Fruit fly (Drosophila melanogaster) whole organism, embryonic: ENCODE measurements around the gene jv.

Experiments used
- B-H1 ChIP-seq: fragments of 200-800 bp; sonication (Bioruptor generic); IDR thresholded peaks from 3 replicates; pipeline ENCODE4 v1.3.6; 2022; ENCODE audit warnings: missing biosample characterization, missing genetic modification characterization
- CG10431 ChIP-seq: fragments of 200-800 bp; sonication (Bioruptor generic); optimal IDR thresholded peaks from 3 replicates; lab custom pipeline; 2018; ENCODE audit warnings: missing biosample characterization, mild to moderate bottlenecking, missing genetic modification characterization
- CG11398 ChIP-seq: fragments of 200-800 bp; sonication (Bioruptor generic); optimal IDR thresholded peaks from 2 replicates; lab custom pipeline; 2016; ENCODE audit warnings: missing biosample characterization, missing genetic modification characterization
- CG11696 ChIP-seq: fragments of 200-800 bp; sonication (Bioruptor generic); IDR thresholded peaks from 2 replicates; pipeline ENCODE4 v1.3.6; 2022; ENCODE audit warnings: missing biosample characterization, missing genetic modification characterization
- CG12236 ChIP-seq: fragments of 200-800 bp; sonication (Bioruptor generic); optimal IDR thresholded peaks from 2 replicates; lab custom pipeline; 2016; ENCODE audit warnings: missing biosample characterization, missing genetic modification characterization
- CG12659 ChIP-seq: fragments of 200-800 bp; sonication (Bioruptor generic); optimal IDR thresholded peaks from 3 replicates; lab custom pipeline; 2017; ENCODE audit warnings: mild to moderate bottlenecking, missing biosample characterization, missing genetic modification reagents, missing genetic modification characterization
- CG17186 ChIP-seq: fragments of 200-800 bp; sonication (Bioruptor generic); optimal IDR thresholded peaks from 3 replicates; lab custom pipeline; 2017; ENCODE audit warnings: missing biosample characterization, missing genetic modification reagents, missing genetic modification characterization
- CG17385 ChIP-seq: fragments of 200-800 bp; sonication (Bioruptor generic); optimal IDR thresholded peaks from 3 replicates; lab custom pipeline; 2018; ENCODE audit warnings: missing biosample characterization, mild to moderate bottlenecking, missing genetic modification characterization
- CG2129 ChIP-seq: fragments of 200-800 bp; sonication (Bioruptor generic); IDR thresholded peaks from 2 replicates; pipeline ENCODE4 v1.3.6; 2022; ENCODE audit warnings: missing biosample characterization, missing genetic modification characterization; ENCODE audit not compliant: partially characterized antibody
- CG3065 ChIP-seq: fragments of 200-800 bp; sonication (Bioruptor generic); optimal IDR thresholded peaks from 2 replicates; lab custom pipeline; 2016; ENCODE audit warnings: missing biosample characterization, missing genetic modification characterization
- CG4730 ChIP-seq: fragments of 200-800 bp; sonication (Bioruptor generic); IDR thresholded peaks from 2 replicates; pipeline ENCODE4 v1.3.6; 2022; ENCODE audit warnings: missing biosample characterization, missing genetic modification characterization
- CG6254 ChIP-seq: fragments of 200-800 bp; sonication (Bioruptor generic); optimal IDR thresholded peaks from 3 replicates; lab custom pipeline; 2017; ENCODE audit warnings: mild to moderate bottlenecking, missing biosample characterization, missing genetic modification reagents, missing genetic modification characterization
- CG6272 ChIP-seq: fragments of 200-800 bp; sonication (Bioruptor generic); IDR thresholded peaks from 2 replicates; pipeline ENCODE4 v1.3.6; 2022; ENCODE audit warnings: missing biosample characterization, missing genetic modification characterization
- CG6654 ChIP-seq: fragments of 200-800 bp; sonication (Bioruptor generic); optimal IDR thresholded peaks from 2 replicates; lab custom pipeline; 2017; ENCODE audit warnings: missing biosample characterization, mild to moderate bottlenecking, missing genetic modification characterization
- CG7786 ChIP-seq: fragments of 200-800 bp; sonication (Bioruptor generic); optimal IDR thresholded peaks from 2 replicates; lab custom pipeline; 2016; ENCODE audit warnings: missing biosample characterization, missing genetic modification characterization
- CG8388 ChIP-seq: fragments of 200-800 bp; sonication (Bioruptor generic); optimal IDR thresholded peaks from 2 replicates; lab custom pipeline; 2019; ENCODE audit warnings: missing biosample characterization, mild to moderate bottlenecking, missing genetic modification characterization, moderate library complexity
- CG8765 ChIP-seq: fragments of 200-800 bp; sonication (Bioruptor generic); IDR thresholded peaks from 2 replicates; pipeline ENCODE4 v1.3.6; 2022; ENCODE audit warnings: missing biosample characterization, missing genetic modification characterization
- CG9609 ChIP-seq: fragments of 200-800 bp; sonication (Bioruptor generic); optimal IDR thresholded peaks from 3 replicates; lab custom pipeline; 2016; ENCODE audit warnings: missing biosample characterization, missing genetic modification characterization
- Deaf1 ChIP-seq: fragments of 200-800 bp; optimal IDR thresholded peaks from 3 replicates; lab custom pipeline; 2019; ENCODE audit warnings: missing biosample characterization, mild to moderate bottlenecking, missing genetic modification characterization, moderate library complexity
- Doc2 ChIP-seq: fragments of 200-800 bp; sonication (Bioruptor generic); IDR thresholded peaks from 2 replicates; pipeline ENCODE4 v1.3.6; 2022; ENCODE audit warnings: missing biosample characterization, missing genetic modification characterization
- Doc3 ChIP-seq: fragments of 200-800 bp; sonication (Bioruptor generic); IDR thresholded peaks from 3 replicates; pipeline ENCODE4 v1.3.6; 2022; ENCODE audit warnings: missing biosample characterization, missing genetic modification characterization; ENCODE audit not compliant: partially characterized antibody
- ERR ChIP-seq: fragments of 200-800 bp; sonication (Bioruptor generic); optimal IDR thresholded peaks from 2 replicates; lab custom pipeline; 2016; ENCODE audit warnings: missing biosample characterization, missing genetic modification characterization
- Fer2 ChIP-seq: fragments of 200-800 bp; sonication (Bioruptor generic); optimal IDR thresholded peaks from 2 replicates; lab custom pipeline; 2018; ENCODE audit warnings: missing biosample characterization, mild to moderate bottlenecking, missing genetic modification characterization, moderate library complexity
- GATAe ChIP-seq: fragments of 200-800 bp; sonication (Bioruptor generic); conservative IDR thresholded peaks from 2 replicates; pipeline ENCODE4 v1.3.6; 2022; ENCODE audit warnings: missing biosample characterization, missing genetic modification characterization
- H2.0 ChIP-seq: fragments of 200-800 bp; sonication (Bioruptor generic); IDR thresholded peaks from 2 replicates; pipeline ENCODE4 v1.3.6; 2022; ENCODE audit warnings: missing biosample characterization, missing genetic modification characterization
- HmgD ChIP-seq: fragments of 200-800 bp; sonication (Bioruptor generic); optimal IDR thresholded peaks from 3 replicates; lab custom pipeline; 2016; ENCODE audit warnings: missing biosample characterization, missing genetic modification characterization
- HmgZ ChIP-seq: fragments of 200-800 bp; sonication (Bioruptor generic); optimal IDR thresholded peaks from 2 replicates; lab custom pipeline; 2018; ENCODE audit warnings: missing biosample characterization, mild to moderate bottlenecking, missing genetic modification characterization
- Jarid2 ChIP-seq: fragments of 200-800 bp; sonication (Bioruptor generic); optimal IDR thresholded peaks from 3 replicates; lab custom pipeline; 2017; ENCODE audit warnings: mild to moderate bottlenecking, missing biosample characterization, missing genetic modification reagents, missing genetic modification characterization
- Med ChIP-seq: fragments of 200-800 bp; sonication (Bioruptor generic); peaks from one replicate; lab custom pipeline; 2016; ENCODE audit warnings: missing biosample characterization, missing genetic modification characterization, mild to moderate bottlenecking, inconsistent platforms, moderate library complexity
- Meics ChIP-seq: fragments of 200-800 bp; sonication (Bioruptor generic); optimal IDR thresholded peaks from 2 replicates; lab custom pipeline; 2017; ENCODE audit warnings: missing biosample characterization, mild to moderate bottlenecking, missing genetic modification characterization
- NC2α ChIP-seq: fragments of 200-800 bp; sonication (Bioruptor generic); optimal IDR thresholded peaks from 2 replicates; lab custom pipeline; 2016; ENCODE audit warnings: missing biosample characterization, missing genetic modification characterization
- Nf-YC ChIP-seq: fragments of 200-800 bp; optimal IDR thresholded peaks from 3 replicates; lab custom pipeline; 2019; ENCODE audit warnings: missing biosample characterization, mild to moderate bottlenecking, missing genetic modification characterization, moderate library complexity
- Oaz ChIP-seq: fragments of 200-800 bp; sonication (Bioruptor generic); IDR thresholded peaks from 2 replicates; pipeline ENCODE4 v1.3.6; 2022; ENCODE audit warnings: missing biosample characterization, missing genetic modification characterization
- Trl ChIP-seq, 3 experiments: fragments of >200 bp in 2 of 3; fragments of 200-800 bp in 1 of 3; sonication (Bioruptor generic) in 1 of 3; optimal IDR thresholded peaks; 2 replicates in 1 of 3; 3 replicates in 2 of 3; lab custom pipeline; 2016 to 2017; ENCODE audit warnings: missing biosample characterization in 1 of 3, missing genetic modification characterization in 1 of 3
- abd-A ChIP-seq: fragments of 200-800 bp; sonication (Bioruptor generic); optimal IDR thresholded peaks from 3 replicates; lab custom pipeline; 2019; ENCODE audit warnings: missing biosample characterization, mild to moderate bottlenecking, missing genetic modification characterization, moderate library complexity
- ara ChIP-seq: fragments of 200-800 bp; sonication (Bioruptor generic); IDR thresholded peaks from 2 replicates; pipeline ENCODE4 v1.3.6; 2022; ENCODE audit warnings: missing biosample characterization, missing genetic modification characterization
- az2 ChIP-seq: fragments of 200-800 bp; sonication (Bioruptor generic); optimal IDR thresholded peaks from 3 replicates; lab custom pipeline; 2016; ENCODE audit warnings: missing biosample characterization, missing genetic modification characterization
- cwo ChIP-seq: fragments of 200-800 bp; sonication (Bioruptor generic); optimal IDR thresholded peaks from 3 replicates; lab custom pipeline; 2017; ENCODE audit warnings: missing biosample characterization, missing genetic modification characterization, mild to moderate bottlenecking, moderate library complexity, missing genetic modification reagents
- danr ChIP-seq: fragments of 200-800 bp; sonication (Bioruptor generic); IDR thresholded peaks from 2 replicates; pipeline ENCODE4 v1.3.6; 2022; ENCODE audit warnings: missing biosample characterization, missing genetic modification characterization
- gem ChIP-seq: fragments of 200-800 bp; sonication (Bioruptor generic); optimal IDR thresholded peaks from 2 replicates; lab custom pipeline; 2019; ENCODE audit warnings: missing biosample characterization, mild to moderate bottlenecking, missing genetic modification characterization, moderate library complexity
- insv ChIP-seq, 2 experiments: fragments of 200-800 bp; sonication (Bioruptor generic); optimal IDR thresholded peaks; 3 replicates each; lab custom pipeline; 2016 to 2018; ENCODE audit warnings: missing biosample characterization in 2 of 2, missing genetic modification characterization in 2 of 2
- nmo ChIP-seq: fragments of 200-800 bp; sonication (Bioruptor generic); optimal IDR thresholded peaks from 2 replicates; lab custom pipeline; 2018; ENCODE audit warnings: missing biosample characterization, mild to moderate bottlenecking, missing genetic modification characterization, moderate library complexity
- org-1 ChIP-seq: fragments of 200-800 bp; sonication (Bioruptor generic); optimal IDR thresholded peaks from 2 replicates; lab custom pipeline; 2017; ENCODE audit warnings: missing biosample characterization, missing genetic modification characterization
- prd ChIP-seq, 3 experiments: fragments of >200 bp in 2 of 3; fragments of 200-800 bp in 1 of 3; sonication (Bioruptor generic) in 1 of 3; optimal IDR thresholded peaks in 2 of 3; IDR thresholded peaks in 1 of 3; 2 replicates in 2 of 3; 3 replicates in 1 of 3; pipeline versions ENCODE4 v1.3.6 to Lab custom; 2017 to 2022; ENCODE audit warnings: missing biosample characterization in 1 of 3, missing genetic modification characterization in 1 of 3
- pzg ChIP-seq: fragments of 200-800 bp; sonication (Bioruptor generic); optimal IDR thresholded peaks from 3 replicates; lab custom pipeline; 2018; ENCODE audit warnings: missing biosample characterization, mild to moderate bottlenecking, missing genetic modification characterization, moderate library complexity
- seq ChIP-seq: fragments of 200-800 bp; sonication (Bioruptor generic); IDR thresholded peaks from 2 replicates; pipeline ENCODE4 v1.3.6; 2022; ENCODE audit warnings: missing biosample characterization, missing genetic modification characterization
- unc-4 ChIP-seq: fragments of 200-800 bp; sonication (Bioruptor generic); IDR thresholded peaks from 2 replicates; pipeline ENCODE4 v1.3.6; 2022; ENCODE audit warnings: missing biosample characterization, missing genetic modification characterization; ENCODE audit not compliant: partially characterized antibody
- usp ChIP-seq: fragments of >200 bp; optimal IDR thresholded peaks from 2 replicates; lab custom pipeline; 2017; ENCODE audit warnings: missing biosample characterization, missing genetic modification characterization
- z ChIP-seq: fragments of 200-800 bp; sonication (Bioruptor generic); IDR thresholded peaks from 3 replicates; pipeline ENCODE4 v1.3.6; 2022; ENCODE audit warnings: missing biosample characterization, missing genetic modification characterization

Gene jv

DNA sequence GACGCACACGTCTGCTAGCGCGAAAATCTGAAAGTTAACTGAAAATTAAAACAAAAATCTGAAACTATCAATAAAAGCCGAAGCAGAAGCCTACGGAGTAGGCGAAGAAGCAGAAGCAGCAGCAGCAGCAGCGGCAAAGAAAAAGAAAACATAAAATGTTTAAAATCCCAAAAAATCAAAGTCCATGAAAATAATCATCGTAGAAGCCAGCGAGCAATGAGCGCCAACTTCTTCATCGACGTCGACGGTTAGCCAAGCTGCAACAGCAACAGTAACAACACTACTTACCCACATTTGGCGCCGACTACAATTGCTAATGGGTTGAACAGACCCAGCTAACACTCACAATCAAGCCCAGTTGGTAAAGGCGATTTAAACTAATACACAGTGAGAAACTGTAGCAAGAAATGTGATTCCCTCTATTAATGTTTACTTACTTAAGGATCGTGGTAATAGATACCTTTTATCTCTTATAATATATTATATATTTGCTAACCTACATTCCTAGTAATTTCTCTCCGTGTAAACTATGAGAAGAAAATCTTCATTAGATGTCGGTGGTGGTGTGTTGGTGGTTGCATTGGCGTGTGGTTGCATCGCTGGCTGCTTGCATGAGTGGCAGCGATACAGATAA is at the start of gene jv (continued):
- TF ChIP-seq nmo (GFP tag; lab: Kevin White, UChicago) (peak; percentile 41), Jarid2 (GFP tag; lab: Kevin White, UChicago) (no peak), CG10431 (no peak), Doc3 (GFP tag; lab: Robert Waterston, UW) (no peak), B-H1 (GFP tag; lab: Robert Waterston, UW) (no peak; the same call in 2 of the 3 replicates), CG4730 (no peak), Fer2 (tag; lab: Kevin White, UChicago) (no peak), org-1 (no peak), CG7786 (no peak), CG11398 (GFP tag; lab: Kevin White, UChicago) (no peak), gem (tag; lab: Kevin White, UChicago) (no peak), Med (GFP tag; lab: Kevin White, UChicago) (no peak), cwo (GFP tag; lab: Kevin White, UChicago) (no peak), CG6272 (no peak), prd (optimal IDR thresholded peaks at IDR 0.05; lab: Kevin White, UChicago) (no peak), prd (GFP tag; IDR thresholded peaks at IDR 0.05; lab: Robert Waterston, UW) (peak; percentile 55; the same call in 2 of the 3 replicates), CG17385 (GFP tag; lab: Kevin White, UChicago) (peak; percentile 18), z (0 out of 3 replicates have a peak, but pooled peaks have one; percentile 26), CG6254 (GFP tag; lab: Kevin White, UChicago) (no peak), unc-4 (GFP tag; lab: Robert Waterston, UW) (no peak), CG17186 (GFP tag; lab: Kevin White, UChicago) (no peak), ara (no peak), usp (GFP tag; lab: Kevin White, UChicago) (no peak), GATAe (no peak), CG8388 (peak; percentile 28), abd-A (tag; lab: Kevin White, UChicago) (no peak), CG12236 (GFP tag; lab: Kevin White, UChicago) (no peak), H2.0 (no peak), CG6654 (no peak), NC2α (GFP tag; lab: Kevin White, UChicago) (no peak), CG11696 (GFP tag; lab: Robert Waterston, UW) (no peak)
- TF ChIP-seq, all 482 proteins: peak for 31

DNA sequence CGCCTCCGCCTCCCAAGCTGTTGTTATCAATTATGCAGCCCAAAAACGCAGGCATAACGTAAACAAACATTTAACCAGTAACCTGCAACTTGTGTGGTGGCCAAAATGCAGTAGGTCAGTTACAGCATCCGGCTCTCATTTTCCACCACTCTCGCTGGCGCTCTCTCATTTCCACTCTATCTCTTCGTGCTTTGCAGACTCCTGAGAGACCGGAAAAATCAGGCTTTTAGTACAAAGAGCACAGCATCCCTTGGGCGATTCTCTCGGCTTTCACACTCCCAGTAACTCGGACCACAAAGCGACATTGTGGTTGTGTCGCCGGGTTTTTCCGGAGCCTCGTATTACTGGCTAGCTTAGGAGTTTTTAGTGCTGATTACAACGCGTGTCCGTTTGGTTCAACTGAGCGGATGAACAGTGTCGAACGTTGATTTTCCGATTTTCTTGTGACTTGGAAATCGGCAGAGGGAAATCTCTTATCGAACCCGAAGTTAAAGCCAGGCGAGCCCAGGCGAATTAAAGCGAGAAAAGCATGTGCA is 34.5 kb upstream of the jv start, which contains the start of gene GluRIA:
TSS of gene GluRIA (plus strand) at position 364 of the 536 bp plus-strand sequence.
- TF ChIP-seq Meics (no peak), seq (GFP tag; lab: Robert Waterston, UW) (peak; percentile 8; the same call in 1 of the 2 replicates), CG3065 (no peak), cwo (GFP tag; lab: Kevin White, UChicago) (no peak), Oaz (GFP tag; lab: Robert Waterston, UW) (0 out of 2 replicates have a peak, but pooled peaks have one; percentile 19), CG12659 (GFP tag; lab: Kevin White, UChicago) (no peak), Deaf1 (tag; lab: Kevin White, UChicago) (peak; percentile 67), danr (no peak), Nf-YC (no peak), Jarid2 (GFP tag; lab: Kevin White, UChicago) (peak; percentile 44), az2 (GFP tag; lab: Kevin White, UChicago) (no peak), CG8765 (GFP tag; lab: Robert Waterston, UW) (peak; percentile 66; the same call in 1 of the 2 replicates), ERR (GFP tag; lab: Kevin White, UChicago) (no peak), abd-A (tag; lab: Kevin White, UChicago) (peak; percentile 26), insv (GFP tag; optimal IDR thresholded peaks at IDR 0.05; lab: Kevin White, UChicago) (no peak), Trl (optimal IDR thresholded peaks at IDR 0.05; lab: Kevin White, UChicago) (peak; percentile 55 to 67), Trl (GFP tag; optimal IDR thresholded peaks at IDR 0.05; lab: Kevin White, UChicago) (no peak), CG2129 (GFP tag; lab: Robert Waterston, UW) (no peak), HmgZ (tag; lab: Kevin White, UChicago) (no peak), Doc2 (GFP tag; lab: Robert Waterston, UW) (no peak), HmgD (GFP tag; lab: Kevin White, UChicago) (no peak), CG9609 (GFP tag; lab: Kevin White, UChicago) (no peak), pzg (GFP tag; lab: Kevin White, UChicago) (no peak)
